Fruit fly (Drosophila melanogaster) whole organism, embryonic: ENCODE data around the gene ATPsynO.
A peak's percentile ranks its signal among the peaks of the same experiment; 100 is the strongest.

Experiments
- Aef1 ChIP-seq: fragments of 200-800 bp; sonication (Bioruptor generic); IDR thresholded peaks from 3 replicates; pipeline ENCODE4 v1.3.6; 2022; ENCODE audit warnings: missing biosample characterization, missing genetic modification characterization
- CG10366 ChIP-seq: fragments of 200-800 bp; sonication (Bioruptor generic); IDR thresholded peaks from 2 replicates; pipeline ENCODE4 v1.3.6; 2022; ENCODE audit warnings: missing biosample characterization, missing genetic modification characterization
- CG10654 ChIP-seq: fragments of 200-800 bp; sonication (Bioruptor generic); optimal IDR thresholded peaks from 2 replicates; lab custom pipeline; 2016; ENCODE audit warnings: missing biosample characterization, missing genetic modification characterization
- CG11398 ChIP-seq: fragments of 200-800 bp; sonication (Bioruptor generic); optimal IDR thresholded peaks from 2 replicates; lab custom pipeline; 2016; ENCODE audit warnings: missing biosample characterization, missing genetic modification characterization
- CG11456 ChIP-seq: fragments of 200-800 bp; sonication (Bioruptor generic); IDR thresholded peaks from 3 replicates; pipeline ENCODE4 v1.3.6; 2022; ENCODE audit warnings: missing biosample characterization, missing genetic modification characterization
- CG11504 ChIP-seq: fragments of 200-800 bp; sonication (Bioruptor generic); optimal IDR thresholded peaks from 3 replicates; lab custom pipeline; 2019; ENCODE audit warnings: missing biosample characterization, mild to moderate bottlenecking, missing genetic modification characterization, moderate library complexity
- CG15601 ChIP-seq: fragments of 200-800 bp; sonication (Bioruptor generic); optimal IDR thresholded peaks from 3 replicates; lab custom pipeline; 2019; ENCODE audit warnings: missing biosample characterization, mild to moderate bottlenecking, missing genetic modification characterization, moderate library complexity
- CG18262 ChIP-seq: fragments of 200-800 bp; optimal IDR thresholded peaks from 3 replicates; lab custom pipeline; 2019; ENCODE audit warnings: missing biosample characterization, mild to moderate bottlenecking, missing genetic modification characterization, moderate library complexity
- CG2129 ChIP-seq: fragments of 200-800 bp; sonication (Bioruptor generic); IDR thresholded peaks from 2 replicates; pipeline ENCODE4 v1.3.6; 2022; ENCODE audit warnings: missing biosample characterization, missing genetic modification characterization; ENCODE audit not compliant: partially characterized antibody
- CG2712 ChIP-seq: fragments of 200-800 bp; optimal IDR thresholded peaks from 3 replicates; lab custom pipeline; 2019; ENCODE audit warnings: missing biosample characterization, mild to moderate bottlenecking, missing genetic modification characterization, moderate library complexity
- CG3847 ChIP-seq: fragments of 200-800 bp; sonication (Bioruptor generic); IDR thresholded peaks from 2 replicates; pipeline ENCODE4 v1.3.6; 2022; ENCODE audit warnings: missing biosample characterization, missing genetic modification characterization
- CG7357 ChIP-seq: fragments of 200-800 bp; sonication (Bioruptor generic); IDR thresholded peaks from 3 replicates; pipeline ENCODE4 v1.3.6; 2022; ENCODE audit warnings: missing biosample characterization, missing genetic modification characterization
- CG8290 ChIP-seq, 3 experiments: fragments of 200-800 bp; sonication (Bioruptor generic); optimal IDR thresholded peaks; 2 replicates each; lab custom pipeline; 2016 to 2019; ENCODE audit warnings: missing biosample characterization in 3 of 3, missing genetic modification characterization in 3 of 3, mild to moderate bottlenecking in 2 of 3, moderate library complexity in 1 of 3
- CG9727 ChIP-seq: fragments of 200-800 bp; sonication (Bioruptor generic); optimal IDR thresholded peaks from 3 replicates; lab custom pipeline; 2017; ENCODE audit warnings: missing biosample characterization, mild to moderate bottlenecking, missing genetic modification characterization
- D ChIP-seq, 2 experiments: fragments of 200-800 bp in 1 of 2; fragments of >200 bp in 1 of 2; sonication (Bioruptor generic) in 1 of 2; optimal IDR thresholded peaks; 2 replicates in 1 of 2; 3 replicates in 1 of 2; lab custom pipeline; 2017; ENCODE audit warnings: mild to moderate bottlenecking in 1 of 2, missing biosample characterization in 1 of 2, missing genetic modification characterization in 1 of 2, missing genetic modification reagents in 1 of 2
- D19A ChIP-seq: fragments of 200-800 bp; optimal IDR thresholded peaks from 3 replicates; lab custom pipeline; 2019; ENCODE audit warnings: missing biosample characterization, mild to moderate bottlenecking, missing genetic modification characterization, moderate library complexity
- Dad ChIP-seq: fragments of 200-800 bp; sonication (Bioruptor generic); optimal IDR thresholded peaks from 3 replicates; lab custom pipeline; 2016; ENCODE audit warnings: missing biosample characterization, missing genetic modification characterization
- Dref ChIP-seq: fragments of 200-800 bp; sonication (Bioruptor generic); IDR thresholded peaks from 2 replicates; pipeline ENCODE4 v1.3.6; 2022; ENCODE audit warnings: missing biosample characterization, missing genetic modification characterization
- E2f1 ChIP-seq: fragments of 200-800 bp; sonication (Bioruptor generic); IDR thresholded peaks from 2 replicates; pipeline ENCODE4 v1.3.6; 2022; ENCODE audit warnings: missing biosample characterization, missing genetic modification characterization
- Fer2 ChIP-seq: fragments of 200-800 bp; sonication (Bioruptor generic); optimal IDR thresholded peaks from 2 replicates; lab custom pipeline; 2018; ENCODE audit warnings: missing biosample characterization, mild to moderate bottlenecking, missing genetic modification characterization, moderate library complexity
- HmgZ ChIP-seq: fragments of 200-800 bp; sonication (Bioruptor generic); optimal IDR thresholded peaks from 2 replicates; lab custom pipeline; 2018; ENCODE audit warnings: missing biosample characterization, mild to moderate bottlenecking, missing genetic modification characterization
- Mrtf ChIP-seq: fragments of 200-800 bp; sonication (Bioruptor generic); IDR thresholded peaks from 3 replicates; pipeline ENCODE4 v1.3.6; 2022; ENCODE audit warnings: missing biosample characterization, missing genetic modification characterization
- Nf-YB ChIP-seq: fragments of 200-800 bp; sonication (Bioruptor generic); optimal IDR thresholded peaks from 3 replicates; lab custom pipeline; 2019; ENCODE audit warnings: missing biosample characterization, mild to moderate bottlenecking, missing genetic modification characterization, moderate library complexity
- Pdp1 ChIP-seq, 2 experiments: fragments of 200-800 bp; sonication (Bioruptor generic); optimal IDR thresholded peaks; 3 replicates each; lab custom pipeline; 2016; ENCODE audit warnings: missing biosample characterization in 2 of 2, missing genetic modification characterization in 2 of 2, mild to moderate bottlenecking in 1 of 2, moderate library complexity in 1 of 2
- Spps ChIP-seq: fragments of 200-800 bp; sonication (Bioruptor generic); optimal IDR thresholded peaks from 2 replicates; lab custom pipeline; 2018; ENCODE audit warnings: missing biosample characterization, mild to moderate bottlenecking, missing genetic modification characterization
- Trl ChIP-seq, 3 experiments: fragments of >200 bp in 2 of 3; fragments of 200-800 bp in 1 of 3; sonication (Bioruptor generic) in 1 of 3; optimal IDR thresholded peaks; 2 replicates in 1 of 3; 3 replicates in 2 of 3; lab custom pipeline; 2016 to 2017; ENCODE audit warnings: missing biosample characterization in 1 of 3, missing genetic modification characterization in 1 of 3
- ara ChIP-seq: fragments of 200-800 bp; sonication (Bioruptor generic); IDR thresholded peaks from 2 replicates; pipeline ENCODE4 v1.3.6; 2022; ENCODE audit warnings: missing biosample characterization, missing genetic modification characterization
- cg ChIP-seq: fragments of 200-800 bp; sonication (Bioruptor generic); optimal IDR thresholded peaks from 3 replicates; lab custom pipeline; 2019; ENCODE audit warnings: missing biosample characterization, mild to moderate bottlenecking, missing genetic modification characterization, moderate library complexity
- chinmo ChIP-seq: fragments of 200-800 bp; sonication (Bioruptor generic); IDR thresholded peaks from 4 replicates; pipeline ENCODE4 v1.3.6; 2022; ENCODE audit warnings: missing biosample characterization, missing genetic modification characterization; ENCODE audit not compliant: partially characterized antibody
- chm ChIP-seq: fragments of 200-800 bp; sonication (Bioruptor generic); IDR thresholded peaks from 2 replicates; pipeline ENCODE4 v1.3.6; 2022; ENCODE audit warnings: missing biosample characterization, missing genetic modification characterization
- ci ChIP-seq: fragments of 200-800 bp; sonication (Bioruptor generic); IDR thresholded peaks from 3 replicates; pipeline ENCODE4 v1.3.6; 2022; ENCODE audit warnings: missing biosample characterization, missing genetic modification characterization
- dmrt11E ChIP-seq: fragments of 200-800 bp; sonication (Bioruptor generic); optimal IDR thresholded peaks from 3 replicates; lab custom pipeline; 2018; ENCODE audit warnings: missing biosample characterization, mild to moderate bottlenecking, missing genetic modification characterization, moderate library complexity
- ems ChIP-seq: fragments of 200-800 bp; sonication (Bioruptor generic); optimal IDR thresholded peaks from 3 replicates; lab custom pipeline; 2016; ENCODE audit warnings: missing biosample characterization, missing genetic modification characterization
- fd102C ChIP-seq: fragments of 200-800 bp; sonication (Bioruptor generic); optimal IDR thresholded peaks from 2 replicates; lab custom pipeline; 2018; ENCODE audit warnings: missing biosample characterization, mild to moderate bottlenecking, missing genetic modification characterization, moderate library complexity
- lov ChIP-seq, 2 experiments: fragments of 200-800 bp in 1 of 2; fragments of >200 bp in 1 of 2; sonication (Bioruptor generic) in 1 of 2; IDR thresholded peaks in 1 of 2; optimal IDR thresholded peaks in 1 of 2; 2 replicates in 1 of 2; 3 replicates in 1 of 2; pipeline versions ENCODE4 v1.3.6 to Lab custom; 2017 to 2022; ENCODE audit warnings: missing biosample characterization in 1 of 2, missing genetic modification characterization in 1 of 2
- nerfin-2 ChIP-seq: fragments of 200-800 bp; sonication (Bioruptor generic); IDR thresholded peaks from 2 replicates; pipeline ENCODE4 v1.3.6; 2022; ENCODE audit warnings: missing biosample characterization, missing genetic modification characterization; ENCODE audit not compliant: partially characterized antibody
- pan ChIP-seq, 4 experiments: fragments of >200 bp in 3 of 4; fragments of 200-800 bp in 1 of 4; sonication (Bioruptor generic) in 1 of 4; optimal IDR thresholded peaks in 3 of 4; IDR thresholded peaks in 1 of 4; 2 replicates each; pipeline versions ENCODE4 v1.3.6 to Lab custom; 2017 to 2022; ENCODE audit warnings: missing biosample characterization in 2 of 4, missing genetic modification characterization in 2 of 4, mixed read lengths in 1 of 4
- pho ChIP-seq: fragments of 200-800 bp; sonication (Bioruptor generic); optimal IDR thresholded peaks from 2 replicates; lab custom pipeline; 2016; ENCODE audit warnings: missing biosample characterization, missing genetic modification characterization
- phol ChIP-seq: fragments of 200-800 bp; sonication (Bioruptor generic); optimal IDR thresholded peaks from 3 replicates; lab custom pipeline; 2018; ENCODE audit warnings: missing biosample characterization, mild to moderate bottlenecking, missing genetic modification characterization, moderate library complexity
- sens ChIP-seq: fragments of 200-800 bp; sonication (Bioruptor generic); peaks from one replicate; lab custom pipeline; 2016; ENCODE audit warnings: missing biosample characterization, missing genetic modification characterization
- tup ChIP-seq: fragments of 200-800 bp; sonication (Bioruptor generic); optimal IDR thresholded peaks from 2 replicates; lab custom pipeline; 2016; ENCODE audit warnings: missing biosample characterization, mild to moderate bottlenecking, missing genetic modification characterization, moderate library complexity

Gene ATPsynO

dm6 chr3R:15280619-15281334, 15.4 kb downstream of the ATPsynO start (continued):
- TF ChIP-seq D (optimal IDR thresholded peaks at IDR 0.05; lab: Kevin White, UChicago) (no peak), D (GFP tag; optimal IDR thresholded peaks at IDR 0.05; lab: Kevin White, UChicago) (peak; percentile 82), Dref (GFP tag; lab: Robert Waterston, UW) (no peak), dmrt11E (tag; lab: Kevin White, UChicago) (peak; percentile 85), Mrtf (no peak), nerfin-2 (GFP tag; lab: Robert Waterston, UW) (no peak), ara (GFP tag; lab: Robert Waterston, UW) (peak; percentile 55; the same call in 1 of the 2 replicates), Dad (GFP tag; lab: Kevin White, UChicago) (no peak), Nf-YB (peak; percentile 49), fd102C (GFP tag; lab: Kevin White, UChicago) (no peak), Fer2 (tag; lab: Kevin White, UChicago) (no peak), CG10366 (GFP tag; lab: Robert Waterston, UW) (no peak), pho (no peak), CG2129 (GFP tag; lab: Robert Waterston, UW) (no peak), CG11398 (GFP tag; lab: Kevin White, UChicago) (no peak), Spps (tag; lab: Kevin White, UChicago) (peak; percentile 44), CG10654 (GFP tag; lab: Kevin White, UChicago) (peak; percentile 59), HmgZ (tag; lab: Kevin White, UChicago) (no peak), D19A (tag; lab: Kevin White, UChicago) (peak; percentile 73), tup (GFP tag; lab: Kevin White, UChicago) (no peak), phol (tag; lab: Kevin White, UChicago) (peak; percentile 89), ci (GFP tag; lab: Robert Waterston, UW) (0 out of 3 replicates have a peak, but pooled peaks have one; percentile 33)

- no peak for TF ChIP-seq pan (optimal IDR thresholded peaks at IDR 0.05; lab: Kevin White, UChicago)
- TF ChIP-seq pan (GFP tag; optimal IDR thresholded peaks at IDR 0.05 in 1 of 2, IDR thresholded peaks at IDR 0.05 in 1 of 2), result peak in 1 of 2 experiments; percentile 2
- no peak for TF ChIP-seq CG3847 (GFP tag; lab: Robert Waterston, UW)
- 0 out of 4 replicates have a peak, but pooled peaks have one; percentile 18 for TF ChIP-seq chinmo (GFP tag; lab: Robert Waterston, UW)
- no peak for TF ChIP-seq ems (GFP tag; lab: Kevin White, UChicago)
- TF ChIP-seq CG18262, result peak; percentile 7
- TF ChIP-seq sens (GFP tag; lab: Kevin White, UChicago), result peak; percentile 16
- TF ChIP-seq Mrtf, result 0 out of 3 replicates have a peak, but pooled peaks have one; percentile 4
- TF ChIP-seq E2f1 (GFP tag; lab: Robert Waterston, UW), result peak; percentile 5; the same call in 1 of the 2 replicates
- peak in 1 of 2 experiments; percentile 72 for TF ChIP-seq Pdp1 (GFP tag; optimal IDR thresholded peaks at IDR 0.05; lab: Kevin White, UChicago)
- peak in 1 of 2 experiments; percentile 39 for TF ChIP-seq Trl (optimal IDR thresholded peaks at IDR 0.05; lab: Kevin White, UChicago)
- no peak for TF ChIP-seq Trl (GFP tag; optimal IDR thresholded peaks at IDR 0.05; lab: Kevin White, UChicago)
- TF ChIP-seq CG11456, result no peak
- TF ChIP-seq cg, result peak; percentile 80
- TF ChIP-seq CG7357 (GFP tag; lab: Robert Waterston, UW), result no peak
- TF ChIP-seq CG2712 (tag; lab: Kevin White, UChicago), result peak; percentile 28
- no peak for TF ChIP-seq CG8290 (GFP tag; optimal IDR thresholded peaks at IDR 0.05; lab: Kevin White, UChicago)
- TF ChIP-seq CG8290 (tag; optimal IDR thresholded peaks at IDR 0.05; lab: Kevin White, UChicago), result peak in 1 of 2 experiments; percentile 10
- peak; percentile 54; the same call in 1 of the 2 replicates for TF ChIP-seq chm (GFP tag; lab: Robert Waterston, UW)
- peak; percentile 46 for TF ChIP-seq CG9727 (GFP tag; lab: Kevin White, UChicago)
- TF ChIP-seq CG11504, result peak; percentile 11
- TF ChIP-seq lov (optimal IDR thresholded peaks at IDR 0.05; lab: Kevin White, UChicago), result no peak
- TF ChIP-seq lov (GFP tag; IDR thresholded peaks at IDR 0.05; lab: Robert Waterston, UW), result peak; percentile 62; the same call in 1 of the 3 replicates
- TF ChIP-seq ci (GFP tag; lab: Robert Waterston, UW), result peak; percentile 32; the same call in 1 of the 3 replicates
- no peak for TF ChIP-seq Aef1
- peak; percentile 99 for TF ChIP-seq CG15601 (tag; lab: Kevin White, UChicago)
These were observed 16.1 kb downstream of the ATPsynO start for dm6 chr3R:15281335-15281963.
